Worm (Caenorhabditis elegans) whole organism, L4 larva: ENCODE measurements around the gene F20G2.3.

Experiments used
- T26A8.4 ChIP-seq: fragments of 200-800 bp; sonication (Bioruptor generic); IDR thresholded peaks from 2 replicates; pipeline ENCODE4 v1.3.6; 2022; ENCODE audit warnings: missing genetic modification characterization, missing compliant biosample characterization
- aly-2 ChIP-seq: sonication (generic microtip); optimal IDR thresholded peaks from 2 replicates; lab custom pipeline; 2018; ENCODE audit warnings: missing biosample characterization, missing genetic modification characterization
- ces-1 ChIP-seq: fragments of 150-350 bp; sonication (generic microtip); optimal IDR thresholded peaks from 4 replicates; lab custom pipeline; 2014; ENCODE audit warnings: missing biosample characterization, missing genetic modification reagents, missing genetic modification characterization
- dpl-1 ChIP-seq: fragments of 150-350 bp; optimal IDR thresholded peaks from 2 replicates; lab custom pipeline; 2014; ENCODE audit warnings: missing biosample characterization, missing genetic modification reagents, missing genetic modification characterization
- fos-1 ChIP-seq: fragments of 150-350 bp; optimal IDR thresholded peaks from 2 replicates; lab custom pipeline; 2014; ENCODE audit warnings: missing biosample characterization, missing genetic modification characterization
- lin-38 ChIP-seq: fragments of 200-800 bp; sonication (Bioruptor generic); IDR thresholded peaks from 2 replicates; pipeline ENCODE4 v1.3.6; 2022; ENCODE audit warnings: missing genetic modification reagents, missing genetic modification characterization, missing compliant biosample characterization
- lir-3 ChIP-seq: sonication (generic microtip); optimal IDR thresholded peaks from 2 replicates; lab custom pipeline; 2016; ENCODE audit warnings: mild to moderate bottlenecking, missing genetic modification characterization, missing compliant biosample characterization
- nhr-28 ChIP-seq: fragments of 150-350 bp; optimal IDR thresholded peaks from 2 replicates; lab custom pipeline; 2014; ENCODE audit warnings: missing biosample characterization, missing genetic modification characterization
- php-3 ChIP-seq: fragments of 200-800 bp; sonication (Bioruptor generic); IDR thresholded peaks from 2 replicates; pipeline ENCODE4 v1.3.6; 2022; ENCODE audit warnings: missing genetic modification reagents, missing genetic modification characterization, missing compliant biosample characterization
- zag-1 ChIP-seq: fragments of 150-350 bp; optimal IDR thresholded peaks from 2 replicates; lab custom pipeline; 2014; ENCODE audit warnings: missing biosample characterization, missing genetic modification characterization

ce11 chrV:13787948-13788681 is 19.8 kb upstream of the F20G2.3 start:
- TF ChIP-seq aly-2 (tag; lab: Kevin White, UChicago) (no peak), lir-3 (no peak), nhr-28 (no peak), ces-1 (GFP tag; lab: Kevin White, UChicago) (no peak), php-3 (GFP tag; lab: Robert Waterston, UW) (no peak), fos-1 (tag; lab: Kevin White, UChicago) (no peak), T26A8.4 (GFP tag; lab: Robert Waterston, UW) (no peak), dpl-1 (GFP tag; lab: Kevin White, UChicago) (no peak), zag-1 (tag; lab: Kevin White, UChicago) (no peak), lin-38 (GFP tag; lab: Robert Waterston, UW) (no peak)
